Worm (Caenorhabditis elegans): Measurements from ENCODE around the gene T20F7.1.
"Not testable (repeated sequence)": the region's sequence is repeated elsewhere in the genome, so short reads cannot be mapped to it uniquely, and the experiment has no call there.

Gene T20F7.1

ce11 chrX:16872446-16872962 is at the start of gene T20F7.1:
T20F7.1 (plus strand) TSS chrX:16872912.
- no peak for TF ChIP-seq W03F9.2 (tag; optimal IDR thresholded peaks at IDR 0.05)
- TF ChIP-seq dao-5 (tag; optimal IDR thresholded peaks at IDR 0.05), result no peak
- TF ChIP-seq him-1 (tag; optimal IDR thresholded peaks at IDR 0.05), result no peak

DNA sequence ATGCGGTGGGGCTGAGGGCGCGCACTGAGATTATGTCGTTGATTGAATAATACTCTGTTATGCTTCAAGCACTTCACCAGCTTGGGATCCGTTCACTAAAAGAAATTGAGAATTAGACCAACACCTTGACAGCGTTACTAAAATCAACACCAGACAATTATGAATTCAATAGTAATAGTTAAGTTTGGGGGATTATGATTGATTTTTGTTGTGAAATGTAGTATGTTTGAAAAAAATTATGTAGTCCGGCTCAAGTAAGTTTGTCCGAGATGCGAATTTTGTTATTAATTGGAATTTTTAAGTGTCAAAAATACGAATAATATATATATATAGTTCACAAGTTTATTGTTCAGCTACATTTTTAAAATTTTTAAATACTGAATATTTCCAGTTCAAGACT is 47.4 kb upstream of the T20F7.1 start, which contains the start of gene sto-5:
Gene sto-5, minus strand, starts transcription at position 101 of the 400 bp plus-strand sequence.
- no peak for TF ChIP-seq W03F9.2 (tag; optimal IDR thresholded peaks at IDR 0.05)
- no peak for TF ChIP-seq dao-5 (tag; optimal IDR thresholded peaks at IDR 0.05)
- no peak for TF ChIP-seq him-1 (tag; optimal IDR thresholded peaks at IDR 0.05)

ce11 chrX:16826500-16826899 is 46.2 kb upstream of the T20F7.1 start:
- TF ChIP-seq him-1 (tag; optimal IDR thresholded peaks at IDR 0.05) (no peak), dao-5 (tag; optimal IDR thresholded peaks at IDR 0.05) (no peak), W03F9.2 (tag; optimal IDR thresholded peaks at IDR 0.05) (no peak)

DNA sequence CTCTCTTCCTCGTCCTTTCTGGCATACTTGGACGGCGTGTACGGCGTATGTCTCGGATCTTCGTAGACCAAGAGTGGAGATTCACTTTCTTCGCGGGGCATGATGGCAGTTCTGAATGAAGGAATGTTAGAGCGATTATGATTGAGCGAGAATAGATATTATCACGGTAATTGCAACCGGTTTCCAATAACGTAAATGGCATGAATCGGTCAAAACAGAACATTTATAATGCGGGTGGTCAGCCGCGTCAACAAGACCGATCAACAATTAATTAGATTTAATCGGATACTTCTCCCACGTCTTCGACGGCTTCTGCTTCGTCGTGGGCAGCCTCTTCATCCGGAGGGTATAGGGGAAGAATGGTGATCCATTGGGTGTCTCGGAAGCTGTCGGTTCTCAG is 38.0 kb upstream of the T20F7.1 start, which contains the start of gene F41G4.13:
Gene F41G4.13, minus strand, starts transcription at position 101 of the 400 bp plus-strand sequence.
- TF ChIP-seq him-1, dao-5, W03F9.2 (tag; optimal IDR thresholded peaks at IDR 0.05): not testable (repeated sequence)

ce11 chrX:16836304-16836703 is 36.4 kb upstream of the T20F7.1 start, which contains the start of gene F41G4.7:
F41G4.7 (minus strand) TSS chrX:16836404.
- TF ChIP-seq dao-5 (tag; optimal IDR thresholded peaks at IDR 0.05) (no peak), W03F9.2 (tag; optimal IDR thresholded peaks at IDR 0.05) (no peak), him-1 (tag; optimal IDR thresholded peaks at IDR 0.05) (no peak)

ce11 chrX:16840738-16841137 is 32.0 kb upstream of the T20F7.1 start, which contains the start of gene dyla-1:
dyla-1 (plus strand) TSS chrX:16841038.
- TF ChIP-seq him-1 (tag; optimal IDR thresholded peaks at IDR 0.05) (no peak), dao-5 (tag; optimal IDR thresholded peaks at IDR 0.05) (no peak), W03F9.2 (tag; optimal IDR thresholded peaks at IDR 0.05) (no peak)

ce11 chrX:16842935-16843334 is 29.8 kb upstream of the T20F7.1 start:
- no peak for TF ChIP-seq him-1 (tag; optimal IDR thresholded peaks at IDR 0.05)
- TF ChIP-seq W03F9.2 (tag; optimal IDR thresholded peaks at IDR 0.05), result no peak
- TF ChIP-seq dao-5 (tag; optimal IDR thresholded peaks at IDR 0.05), result no peak

DNA sequence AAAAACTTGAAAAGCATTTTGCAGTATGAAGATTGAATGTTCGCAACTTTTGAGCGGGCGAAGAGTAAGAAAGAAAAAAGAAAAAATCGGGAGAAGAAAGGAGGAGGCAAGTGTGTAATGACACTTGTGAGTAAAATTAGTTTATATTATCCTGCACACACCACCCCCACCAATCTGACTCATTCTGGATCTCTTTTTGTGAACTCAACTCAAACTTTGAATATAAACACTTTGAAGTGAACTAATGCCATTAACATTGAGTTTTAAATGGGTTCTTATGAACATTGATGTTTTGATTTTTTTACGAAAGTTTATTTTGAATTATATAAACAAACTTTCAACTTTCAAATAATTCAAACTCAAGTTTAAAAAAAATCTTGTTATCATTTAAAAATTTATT is 27.8 kb upstream of the T20F7.1 start, which contains the start of gene F41G4.8:
Gene F41G4.8, minus strand, starts transcription at position 101 of the 400 bp plus-strand sequence.
- no peak for TF ChIP-seq him-1 (tag; optimal IDR thresholded peaks at IDR 0.05)
- no peak for TF ChIP-seq W03F9.2 (tag; optimal IDR thresholded peaks at IDR 0.05)
- no peak for TF ChIP-seq dao-5 (tag; optimal IDR thresholded peaks at IDR 0.05)

DNA sequence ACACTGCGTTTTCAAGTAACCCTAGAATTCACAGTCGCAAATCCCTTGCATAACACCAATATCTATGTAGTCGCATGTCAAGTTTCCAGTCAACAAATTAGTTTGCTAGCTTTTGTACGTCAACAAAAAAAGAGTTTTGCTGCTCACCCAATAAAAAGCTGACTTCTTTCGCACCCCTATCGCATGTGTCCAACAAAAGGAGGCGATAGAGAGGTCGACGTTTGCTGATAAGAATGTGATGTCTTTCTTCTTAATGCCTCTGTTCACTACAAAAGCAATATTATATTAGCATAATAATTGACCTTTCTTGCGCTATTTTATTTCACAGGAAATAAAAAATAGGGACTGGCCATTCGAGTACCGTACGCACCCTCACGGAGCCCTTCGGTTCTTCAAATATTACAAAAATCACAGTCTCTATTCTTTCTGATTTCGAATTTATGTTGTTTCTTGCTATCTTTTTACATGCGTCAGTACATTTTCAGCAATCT is 12.7 kb upstream of the T20F7.1 start, which contains the start of gene T20F7.3:
Gene T20F7.3, plus strand, starts transcription at position 441 of the 491 bp plus-strand sequence.
- no peak for TF ChIP-seq him-1 (tag; optimal IDR thresholded peaks at IDR 0.05)
- TF ChIP-seq W03F9.2 (tag; optimal IDR thresholded peaks at IDR 0.05), result no peak
- TF ChIP-seq dao-5 (tag; optimal IDR thresholded peaks at IDR 0.05), result no peak

DNA sequence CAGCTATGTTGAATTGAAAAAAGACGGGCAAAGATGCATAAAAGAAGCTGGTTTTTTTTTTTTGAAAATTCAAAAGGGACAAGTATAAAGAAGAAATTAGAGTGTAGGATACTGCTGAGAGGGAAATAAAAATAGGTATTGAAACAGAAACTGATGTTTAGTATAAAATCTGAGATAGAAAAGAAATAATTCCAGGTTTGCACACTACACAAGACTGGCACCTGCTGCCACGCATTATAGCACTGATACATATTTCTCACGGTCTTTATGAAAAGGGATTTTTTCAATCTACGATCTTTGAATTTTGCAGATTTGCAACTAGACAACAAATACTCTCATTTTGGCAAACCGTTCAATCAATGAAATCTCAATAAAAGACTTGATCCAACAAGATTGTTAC is 9.4 kb upstream of the T20F7.1 start:
- TF ChIP-seq W03F9.2 (tag; optimal IDR thresholded peaks at IDR 0.05), result no peak
- no peak for TF ChIP-seq dao-5 (tag; optimal IDR thresholded peaks at IDR 0.05)
- no peak for TF ChIP-seq him-1 (tag; optimal IDR thresholded peaks at IDR 0.05)

- TF ChIP-seq him-1 (tag; optimal IDR thresholded peaks at IDR 0.05), result no peak
- no peak for TF ChIP-seq dao-5 (tag; optimal IDR thresholded peaks at IDR 0.05)
- TF ChIP-seq W03F9.2 (tag; optimal IDR thresholded peaks at IDR 0.05), result no peak
These were observed 7.7 kb upstream of the T20F7.1 start for ce11 chrX:16865016-16865415.

DNA sequence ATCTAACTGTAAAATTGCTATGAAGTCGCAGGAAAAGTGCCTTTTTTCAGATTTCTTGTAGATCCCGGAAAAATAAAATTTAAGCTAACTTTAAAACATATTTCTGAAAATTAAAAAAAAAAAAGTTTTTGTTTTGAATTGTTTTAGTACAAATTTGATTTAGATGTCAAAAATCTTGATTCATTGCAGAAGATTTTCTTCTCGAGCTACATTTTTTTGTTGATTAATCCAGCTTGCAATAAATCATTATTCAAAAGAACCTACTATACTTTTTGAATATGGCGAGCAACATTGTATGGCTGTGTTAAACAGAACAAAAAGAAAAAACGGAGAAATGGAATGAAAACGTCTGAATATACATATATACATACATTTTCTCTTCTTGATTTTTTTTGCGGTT is 7.0 kb upstream of the T20F7.1 start:
- TF ChIP-seq W03F9.2 (tag; optimal IDR thresholded peaks at IDR 0.05) (no peak), dao-5 (tag; optimal IDR thresholded peaks at IDR 0.05) (no peak), him-1 (tag; optimal IDR thresholded peaks at IDR 0.05) (no peak)

ce11 chrX:16868931-16869330 is 3.8 kb upstream of the T20F7.1 start, which contains the start of gene aakg-2:
aakg-2 (minus strand) TSS chrX:16869031.
- no peak for TF ChIP-seq W03F9.2 (tag; optimal IDR thresholded peaks at IDR 0.05)
- TF ChIP-seq him-1 (tag; optimal IDR thresholded peaks at IDR 0.05), result no peak
- TF ChIP-seq dao-5 (tag; optimal IDR thresholded peaks at IDR 0.05), result no peak

DNA sequence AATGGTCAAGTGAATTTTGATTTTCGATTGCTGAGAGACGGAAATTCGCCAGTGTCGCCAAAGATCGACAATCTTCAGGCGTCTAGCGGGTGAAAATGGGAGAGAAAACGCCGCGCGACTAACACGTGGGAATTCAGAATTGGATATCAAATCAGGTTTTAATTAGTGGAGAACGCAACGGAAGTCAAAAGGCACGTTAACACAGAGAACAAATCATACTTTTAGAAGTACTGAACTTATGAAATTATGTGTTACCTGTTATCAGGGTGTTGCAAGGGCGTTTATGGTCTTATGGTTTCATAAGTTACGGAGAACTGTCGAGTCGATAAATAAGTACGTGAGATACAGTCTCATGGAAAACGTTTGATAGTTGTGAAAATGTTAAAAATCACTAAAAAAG is 1.4 kb upstream of the T20F7.1 start:
- TF ChIP-seq W03F9.2 (tag; optimal IDR thresholded peaks at IDR 0.05) (no peak), dao-5 (tag; optimal IDR thresholded peaks at IDR 0.05) (no peak), him-1 (tag; optimal IDR thresholded peaks at IDR 0.05) (no peak)

All from whole organism, L4/young adult.